Fruit fly (Drosophila melanogaster) whole organism: ENCODE results near the gene Pi3K92E.

Source experiments
- CG8478 ChIP-seq: fragments of >200 bp; optimal IDR thresholded peaks from 2 replicates; lab custom pipeline; 2018; ENCODE audit warnings: inconsistent platforms
- Dll ChIP-seq: fragments of >200 bp; optimal IDR thresholded peaks from 2 replicates; lab custom pipeline; 2017
- EcR ChIP-seq, 2 experiments: fragments of >200 bp; optimal IDR thresholded peaks; 2 replicates each; lab custom pipeline; 2017; ENCODE audit warnings: missing biosample characterization in 2 of 2, missing genetic modification characterization in 2 of 2, missing genetic modification reagents in 2 of 2
- pan ChIP-seq: fragments of >200 bp; optimal IDR thresholded peaks from 2 replicates; lab custom pipeline; 2017
- psq ChIP-seq: fragments of >200 bp; optimal IDR thresholded peaks from 2 replicates; lab custom pipeline; 2017
- usp ChIP-seq: fragments of >200 bp; optimal IDR thresholded peaks from 2 replicates; lab custom pipeline; 2017; ENCODE audit warnings: missing biosample characterization, missing genetic modification characterization, mixed read lengths

The Pi3K92E gene

dm6 chr3R:20634674-20635594, at the start of gene Pi3K92E, which contains the start of gene Lrrk:
Gene Pi3K92E (minus strand): TSS chr3R:20634732.
Gene Lrrk (plus strand): TSS chr3R:20635480.
- no peak for TF ChIP-seq Dll
- TF ChIP-seq pan: no peak
- TF ChIP-seq psq (lab: Kevin White, UChicago): no peak
- no peak for TF ChIP-seq EcR (GFP tag; optimal IDR thresholded peaks at IDR 0.05; lab: Kevin White, UChicago)
- TF ChIP-seq CG8478: no peak
- TF ChIP-seq usp (GFP tag; lab: Kevin White, UChicago): no peak

- TF ChIP-seq usp (GFP tag; lab: Kevin White, UChicago) (no peak), CG8478 (no peak), psq (lab: Kevin White, UChicago) (no peak), pan (no peak), Dll (no peak), EcR (GFP tag; optimal IDR thresholded peaks at IDR 0.05; lab: Kevin White, UChicago) (no peak)
These were observed 42.7 kb upstream of the Pi3K92E start, which contains the start of gene CG4000 for dm6 chr3R:20677251-20677650. Gene CG4000 (minus strand): TSS chr3R:20677351.

- TF ChIP-seq psq (lab: Kevin White, UChicago) (no peak), pan (no peak), Dll (no peak), CG8478 (no peak), EcR (GFP tag; optimal IDR thresholded peaks at IDR 0.05; lab: Kevin White, UChicago) (no peak), usp (GFP tag; lab: Kevin White, UChicago) (no peak)
These were observed 41.2 kb upstream of the Pi3K92E start for dm6 chr3R:20675772-20676171.

- no peak for TF ChIP-seq pan
- no peak for TF ChIP-seq CG8478
- TF ChIP-seq Dll: no peak
- TF ChIP-seq psq (lab: Kevin White, UChicago): no peak
- TF ChIP-seq usp (GFP tag; lab: Kevin White, UChicago): no peak
- no peak for TF ChIP-seq EcR (GFP tag; optimal IDR thresholded peaks at IDR 0.05; lab: Kevin White, UChicago)
These were observed 34.6 kb upstream of the Pi3K92E start, which contains the start of gene Cpr92F for dm6 chr3R:20669040-20669621. Gene Cpr92F (plus strand): TSS chr3R:20669571.

dm6 chr3R:20659804-20660203, 25.3 kb upstream of the Pi3K92E start, which contains the start of gene Nep4:
Gene Nep4 (minus strand): TSS chr3R:20659904.
- no peak for TF ChIP-seq usp (GFP tag; lab: Kevin White, UChicago)
- no peak for TF ChIP-seq CG8478
- TF ChIP-seq Dll: no peak
- no peak for TF ChIP-seq psq (lab: Kevin White, UChicago)
- TF ChIP-seq pan: no peak
- no peak for TF ChIP-seq EcR (GFP tag; optimal IDR thresholded peaks at IDR 0.05; lab: Kevin White, UChicago)

dm6 chr3R:20656649-20657048, 22.1 kb upstream of the Pi3K92E start:
- no peak for TF ChIP-seq EcR (GFP tag; optimal IDR thresholded peaks at IDR 0.05; lab: Kevin White, UChicago)
- no peak for TF ChIP-seq CG8478
- no peak for TF ChIP-seq usp (GFP tag; lab: Kevin White, UChicago)
- TF ChIP-seq pan: no peak
- no peak for TF ChIP-seq Dll
- no peak for TF ChIP-seq psq (lab: Kevin White, UChicago)

- TF ChIP-seq EcR (GFP tag; optimal IDR thresholded peaks at IDR 0.05; lab: Kevin White, UChicago) (no peak), psq (lab: Kevin White, UChicago) (no peak)
These were observed 17.8 kb upstream of the Pi3K92E start, which contains the start of gene GluRIID for dm6 chr3R:20652350-20652749. Gene GluRIID (minus strand): TSS chr3R:20652450.

- TF ChIP-seq EcR (GFP tag; optimal IDR thresholded peaks at IDR 0.05; lab: Kevin White, UChicago) (no peak), Dll (no peak), CG8478 (no peak), pan (no peak), usp (GFP tag; lab: Kevin White, UChicago) (no peak)
These were observed 14.1 kb upstream of the Pi3K92E start, which contains the start of gene GluRIIE for dm6 chr3R:20648616-20649015. Gene GluRIIE (minus strand): TSS chr3R:20648716.

- TF ChIP-seq psq (lab: Kevin White, UChicago) (no peak), CG8478 (no peak), Dll (no peak), usp (GFP tag; lab: Kevin White, UChicago) (no peak), pan (no peak), EcR (GFP tag; optimal IDR thresholded peaks at IDR 0.05; lab: Kevin White, UChicago) (no peak)
These were observed 1.2 kb upstream of the Pi3K92E start for dm6 chr3R:20635735-20636134.

dm6 chr3R:20633984-20634446, 517 bp downstream of the Pi3K92E start:
- TF ChIP-seq CG8478: no peak
- no peak for TF ChIP-seq pan
- no peak for TF ChIP-seq usp (GFP tag; lab: Kevin White, UChicago)
- no peak for TF ChIP-seq Dll
- TF ChIP-seq psq (lab: Kevin White, UChicago): no peak

dm6 chr3R:20626123-20626522, 8.4 kb downstream of the Pi3K92E start:
- TF ChIP-seq Dll (no peak), usp (GFP tag; lab: Kevin White, UChicago) (no peak), psq (lab: Kevin White, UChicago) (no peak), CG8478 (no peak), pan (no peak), EcR (GFP tag; optimal IDR thresholded peaks at IDR 0.05; lab: Kevin White, UChicago) (no peak)
